Fruit fly (Drosophila melanogaster) whole organism, embryonic: ENCODE measurements around the gene pps.
A peak's percentile ranks its signal among the peaks of the same experiment; 100 is the strongest.

ENCODE experiments used
- CG10147 ChIP-seq: fragments of 200-800 bp; sonication (Bioruptor generic); optimal IDR thresholded peaks from 2 replicates; lab custom pipeline; 2019; ENCODE audit warnings: missing biosample characterization, mild to moderate bottlenecking, missing genetic modification characterization, moderate library complexity
- CG10267 ChIP-seq: fragments of 200-800 bp; sonication (Bioruptor generic); optimal IDR thresholded peaks from 2 replicates; lab custom pipeline; 2018; ENCODE audit warnings: missing biosample characterization, mild to moderate bottlenecking, missing genetic modification characterization, moderate library complexity
- CG10274 ChIP-seq: fragments of 200-800 bp; sonication (Bioruptor generic); optimal IDR thresholded peaks from 3 replicates; lab custom pipeline; 2017; ENCODE audit warnings: missing biosample characterization, mild to moderate bottlenecking, missing genetic modification characterization
- CG11247 ChIP-seq: fragments of 200-800 bp; sonication (Bioruptor generic); IDR thresholded peaks from 2 replicates; pipeline ENCODE4 v1.3.6; 2022; ENCODE audit warnings: missing biosample characterization, missing genetic modification characterization
- CG12391 ChIP-seq: fragments of 200-800 bp; sonication (Bioruptor generic); optimal IDR thresholded peaks from 3 replicates; lab custom pipeline; 2018; ENCODE audit warnings: missing biosample characterization, mild to moderate bottlenecking, missing genetic modification characterization, moderate library complexity
- CG12769 ChIP-seq: fragments of 200-800 bp; sonication (Bioruptor generic); optimal IDR thresholded peaks from 2 replicates; lab custom pipeline; 2019; ENCODE audit warnings: missing biosample characterization, mild to moderate bottlenecking, missing genetic modification characterization, moderate library complexity
- CG13424 ChIP-seq: fragments of 200-800 bp; sonication (Bioruptor generic); optimal IDR thresholded peaks from 2 replicates; lab custom pipeline; 2019; ENCODE audit warnings: missing biosample characterization, mild to moderate bottlenecking, missing genetic modification characterization, moderate library complexity
- CG15479 ChIP-seq: fragments of 200-800 bp; sonication (Bioruptor generic); optimal IDR thresholded peaks from 3 replicates; lab custom pipeline; 2019; ENCODE audit warnings: missing biosample characterization, mild to moderate bottlenecking, missing genetic modification characterization, moderate library complexity
- CG17328 ChIP-seq: fragments of 200-800 bp; sonication (Bioruptor generic); IDR thresholded peaks from 2 replicates; pipeline ENCODE4 v1.3.6; 2022; ENCODE audit warnings: missing biosample characterization, missing genetic modification characterization
- CG2678 ChIP-seq: fragments of 200-800 bp; sonication (Bioruptor generic); optimal IDR thresholded peaks from 3 replicates; lab custom pipeline; 2019; ENCODE audit warnings: missing biosample characterization, mild to moderate bottlenecking, missing genetic modification characterization, moderate library complexity
- CG2875 ChIP-seq: fragments of 200-800 bp; sonication (Bioruptor generic); optimal IDR thresholded peaks from 2 replicates; lab custom pipeline; 2017; ENCODE audit warnings: missing biosample characterization, mild to moderate bottlenecking, missing genetic modification characterization, missing genetic modification reagents
- CG32532 ChIP-seq: fragments of 200-800 bp; sonication (Bioruptor generic); IDR thresholded peaks from 2 replicates; pipeline ENCODE4 v1.3.6; 2022; ENCODE audit warnings: missing biosample characterization, missing genetic modification characterization
- CG32767 ChIP-seq: fragments of 200-800 bp; sonication (Bioruptor generic); IDR thresholded peaks from 2 replicates; pipeline ENCODE4 v1.3.6; 2022; ENCODE audit warnings: missing biosample characterization, missing genetic modification characterization
- CG4360 ChIP-seq: fragments of 200-800 bp; sonication (Bioruptor generic); IDR thresholded peaks from 2 replicates; pipeline ENCODE4 v1.3.6; 2022; ENCODE audit warnings: missing biosample characterization, missing genetic modification characterization
- CG6654 ChIP-seq: fragments of 200-800 bp; sonication (Bioruptor generic); optimal IDR thresholded peaks from 2 replicates; lab custom pipeline; 2017; ENCODE audit warnings: missing biosample characterization, mild to moderate bottlenecking, missing genetic modification characterization
- CG8359 ChIP-seq: fragments of 200-800 bp; sonication (Bioruptor generic); optimal IDR thresholded peaks from 2 replicates; lab custom pipeline; 2017; ENCODE audit warnings: missing biosample characterization, mild to moderate bottlenecking, missing genetic modification characterization, borderline replicate concordance
- CG8924 ChIP-seq: fragments of 200-800 bp; optimal IDR thresholded peaks from 3 replicates; lab custom pipeline; 2019; ENCODE audit warnings: missing biosample characterization, mild to moderate bottlenecking, missing genetic modification characterization, moderate library complexity
- CG9797 ChIP-seq: fragments of 200-800 bp; sonication (Bioruptor generic); optimal IDR thresholded peaks from 3 replicates; lab custom pipeline; 2018; ENCODE audit warnings: missing biosample characterization, mild to moderate bottlenecking, missing genetic modification characterization
- Elba2 ChIP-seq: fragments of 200-800 bp; sonication (Bioruptor generic); optimal IDR thresholded peaks from 3 replicates; lab custom pipeline; 2016; ENCODE audit warnings: missing biosample characterization, missing genetic modification characterization
- Fer2 ChIP-seq: fragments of 200-800 bp; sonication (Bioruptor generic); optimal IDR thresholded peaks from 2 replicates; lab custom pipeline; 2018; ENCODE audit warnings: missing biosample characterization, mild to moderate bottlenecking, missing genetic modification characterization, moderate library complexity
- H2.0 ChIP-seq: fragments of 200-800 bp; sonication (Bioruptor generic); IDR thresholded peaks from 2 replicates; pipeline ENCODE4 v1.3.6; 2022; ENCODE audit warnings: missing biosample characterization, missing genetic modification characterization
- HmgD ChIP-seq: fragments of 200-800 bp; sonication (Bioruptor generic); optimal IDR thresholded peaks from 3 replicates; lab custom pipeline; 2016; ENCODE audit warnings: missing biosample characterization, missing genetic modification characterization
- Hsf ChIP-seq: fragments of 200-800 bp; sonication (Bioruptor generic); optimal IDR thresholded peaks from 3 replicates; lab custom pipeline; 2016; ENCODE audit warnings: missing biosample characterization, missing genetic modification characterization
- Meics ChIP-seq: fragments of 200-800 bp; sonication (Bioruptor generic); optimal IDR thresholded peaks from 2 replicates; lab custom pipeline; 2017; ENCODE audit warnings: missing biosample characterization, mild to moderate bottlenecking, missing genetic modification characterization
- Scr ChIP-seq: fragments of 200-800 bp; sonication (Bioruptor generic); IDR thresholded peaks from 2 replicates; pipeline ENCODE4 v1.3.6; 2022; ENCODE audit warnings: missing biosample characterization, missing genetic modification characterization; ENCODE audit not compliant: partially characterized antibody
- ac ChIP-seq: fragments of 200-800 bp; sonication (Bioruptor generic); optimal IDR thresholded peaks from 3 replicates; lab custom pipeline; 2017; ENCODE audit warnings: missing biosample characterization, mild to moderate bottlenecking, missing genetic modification characterization
- amos ChIP-seq: fragments of 200-800 bp; sonication (Bioruptor generic); IDR thresholded peaks from 2 replicates; pipeline ENCODE4 v1.3.6; 2022; ENCODE audit warnings: missing biosample characterization, missing genetic modification characterization; ENCODE audit not compliant: partially characterized antibody
- aop ChIP-seq: fragments of 200-800 bp; sonication (Bioruptor generic); IDR thresholded peaks from 2 replicates; pipeline ENCODE4 v1.3.6; 2022; ENCODE audit warnings: missing biosample characterization, missing genetic modification characterization
- cg ChIP-seq: fragments of 200-800 bp; sonication (Bioruptor generic); optimal IDR thresholded peaks from 3 replicates; lab custom pipeline; 2019; ENCODE audit warnings: missing biosample characterization, mild to moderate bottlenecking, missing genetic modification characterization, moderate library complexity
- crp ChIP-seq, 2 experiments: fragments of 200-800 bp; sonication (Bioruptor generic); optimal IDR thresholded peaks; 2 replicates in 1 of 2; 3 replicates in 1 of 2; lab custom pipeline; 2017; ENCODE audit warnings: missing biosample characterization in 2 of 2, missing genetic modification characterization in 2 of 2, mild to moderate bottlenecking in 1 of 2, moderate library complexity in 1 of 2
- cwo ChIP-seq: fragments of 200-800 bp; sonication (Bioruptor generic); optimal IDR thresholded peaks from 3 replicates; lab custom pipeline; 2017; ENCODE audit warnings: missing biosample characterization, missing genetic modification characterization, mild to moderate bottlenecking, moderate library complexity, missing genetic modification reagents
- disco-r ChIP-seq: fragments of 200-800 bp; sonication (Bioruptor generic); optimal IDR thresholded peaks from 2 replicates; lab custom pipeline; 2016; ENCODE audit warnings: missing biosample characterization, missing genetic modification characterization
- exex ChIP-seq: fragments of 200-800 bp; sonication (Bioruptor generic); optimal IDR thresholded peaks from 4 replicates; lab custom pipeline; 2018; ENCODE audit warnings: missing biosample characterization, mild to moderate bottlenecking, missing genetic modification characterization, moderate library complexity
- fd3F ChIP-seq: fragments of 200-800 bp; sonication (Bioruptor generic); optimal IDR thresholded peaks from 2 replicates; lab custom pipeline; 2018; ENCODE audit warnings: missing biosample characterization, mild to moderate bottlenecking, missing genetic modification characterization, moderate library complexity
- gfzf ChIP-seq: fragments of 200-800 bp; sonication (Bioruptor generic); optimal IDR thresholded peaks from 2 replicates; lab custom pipeline; 2016; ENCODE audit warnings: missing biosample characterization, mild to moderate bottlenecking, missing genetic modification characterization, moderate library complexity
- grn ChIP-seq: fragments of 200-800 bp; sonication (Bioruptor generic); optimal IDR thresholded peaks from 3 replicates; lab custom pipeline; 2017; ENCODE audit warnings: missing biosample characterization, missing genetic modification characterization
- gro ChIP-seq: fragments of 200-800 bp; sonication (Bioruptor generic); optimal IDR thresholded peaks from 2 replicates; lab custom pipeline; 2016; ENCODE audit warnings: missing biosample characterization, missing genetic modification characterization
- otp ChIP-seq: fragments of 200-800 bp; sonication (Bioruptor generic); IDR thresholded peaks from 3 replicates; pipeline ENCODE4, ENCODE4 v1.3.6; 2022; ENCODE audit warnings: missing biosample characterization, missing genetic modification characterization
- ro ChIP-seq: fragments of 200-800 bp; sonication (Bioruptor generic); IDR thresholded peaks from 2 replicates; pipeline ENCODE4 v1.3.6; 2022; ENCODE audit warnings: missing biosample characterization, missing genetic modification characterization
- sens-2 ChIP-seq: fragments of 200-800 bp; sonication (Bioruptor generic); IDR thresholded peaks from 2 replicates; pipeline ENCODE4 v1.3.6; 2022; ENCODE audit warnings: missing biosample characterization, missing genetic modification characterization
- stwl ChIP-seq: fragments of 200-800 bp; sonication (Bioruptor generic); optimal IDR thresholded peaks from 3 replicates; lab custom pipeline; 2018; ENCODE audit warnings: missing biosample characterization, mild to moderate bottlenecking, missing genetic modification characterization, moderate library complexity
- trem ChIP-seq: fragments of 200-800 bp; optimal IDR thresholded peaks from 3 replicates; lab custom pipeline; 2019; ENCODE audit warnings: missing biosample characterization, mild to moderate bottlenecking, missing genetic modification characterization, moderate library complexity
- z ChIP-seq: fragments of 200-800 bp; sonication (Bioruptor generic); IDR thresholded peaks from 3 replicates; pipeline ENCODE4 v1.3.6; 2022; ENCODE audit warnings: missing biosample characterization, missing genetic modification characterization
- zen ChIP-seq: fragments of 200-800 bp; sonication (Bioruptor generic); optimal IDR thresholded peaks from 3 replicates; lab custom pipeline; 2018; ENCODE audit warnings: missing biosample characterization, mild to moderate bottlenecking, missing genetic modification characterization, moderate library complexity

Gene pps

dm6 chr3R:12372800-12373199, 40.8 kb upstream of the pps start, which contains the start of gene GstD3 (continued):
- TF ChIP-seq CG6654 (GFP tag; lab: Kevin White, UChicago): no peak

dm6 chr3R:12373800-12374199, 39.8 kb upstream of the pps start, which contains the start of gene GstD4:
Gene GstD4 (plus strand): TSS chr3R:12374100.
- no peak for TF ChIP-seq CG10147 (GFP tag; lab: Kevin White, UChicago)
- peak; percentile 23 for TF ChIP-seq exex
- TF ChIP-seq CG17328 (GFP tag; lab: Robert Waterston, UW): no peak
- TF ChIP-seq z (GFP tag; lab: Robert Waterston, UW): no peak
- no peak for TF ChIP-seq CG32767 (GFP tag; lab: Robert Waterston, UW)
- TF ChIP-seq disco-r (GFP tag; lab: Kevin White, UChicago): no peak

DNA sequence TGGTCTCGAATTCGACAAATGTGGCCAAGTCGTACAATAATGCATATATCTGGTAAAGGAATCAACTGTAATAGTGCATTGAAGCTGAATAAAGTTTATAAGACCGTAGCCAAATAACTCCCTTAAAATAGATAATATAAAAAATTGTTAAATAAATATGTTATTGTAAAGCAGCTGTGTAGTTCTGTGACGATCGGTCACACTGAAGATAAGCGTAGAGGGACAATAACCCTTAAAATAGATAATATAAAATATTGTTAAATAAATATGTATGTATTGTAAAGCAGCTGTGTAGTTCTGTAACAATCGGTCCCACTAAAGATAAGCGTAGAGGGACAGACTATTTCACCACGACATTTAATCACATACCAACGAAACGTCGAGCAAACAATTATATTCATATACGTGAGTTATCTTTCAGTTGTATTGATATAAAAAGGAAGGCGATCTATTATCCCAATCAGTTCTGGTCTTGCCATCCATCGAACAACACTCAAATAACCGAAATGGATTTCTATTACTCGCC, 38.3 kb upstream of the pps start, which contains the start of gene GstD5:
Gene GstD5 (plus strand): TSS at position 476 of the 526 bp plus-strand sequence.
- TF ChIP-seq ro (GFP tag; lab: Robert Waterston, UW) (no peak), Fer2 (tag; lab: Kevin White, UChicago) (no peak), CG15479 (GFP tag; lab: Kevin White, UChicago) (no peak), CG8359 (GFP tag; lab: Kevin White, UChicago) (no peak), CG10267 (tag; lab: Kevin White, UChicago) (peak; percentile 5), H2.0 (GFP tag; lab: Robert Waterston, UW) (no peak), cg (GFP tag; lab: Kevin White, UChicago) (peak; percentile 10), zen (no peak), amos (GFP tag; lab: Robert Waterston, UW) (0 out of 2 replicates have a peak, but pooled peaks have one; percentile 8), CG8924 (tag; lab: Kevin White, UChicago) (peak; percentile 2), gfzf (GFP tag; lab: Kevin White, UChicago) (no peak), sens-2 (GFP tag; lab: Robert Waterston, UW) (no peak), ac (GFP tag; lab: Kevin White, UChicago) (no peak), exex (peak; percentile 62), HmgD (GFP tag; lab: Kevin White, UChicago) (no peak), CG4360 (GFP tag; lab: Robert Waterston, UW) (no peak), stwl (tag; lab: Kevin White, UChicago) (peak; percentile 98), CG2875 (GFP tag; lab: Kevin White, UChicago) (no peak), CG12769 (no peak), gro (no peak)
- TF ChIP-seq, all 482 proteins: peak for 6

dm6 chr3R:12376828-12377227, 36.8 kb upstream of the pps start, which contains the start of gene GstD6:
Gene GstD6 (plus strand): TSS chr3R:12377128.
- TF ChIP-seq CG32532 (GFP tag; lab: Robert Waterston, UW) (no peak), trem (tag; lab: Kevin White, UChicago) (no peak), Meics (GFP tag; lab: Kevin White, UChicago) (no peak), CG2678 (tag; lab: Kevin White, UChicago) (no peak), CG9797 (GFP tag; lab: Kevin White, UChicago) (no peak), fd3F (GFP tag; lab: Kevin White, UChicago) (no peak), CG11247 (GFP tag; lab: Robert Waterston, UW) (no peak), aop (no peak), otp (no peak), CG12391 (tag; lab: Kevin White, UChicago) (no peak), Hsf (GFP tag; lab: Kevin White, UChicago) (no peak), grn (GFP tag; lab: Kevin White, UChicago) (no peak), Scr (GFP tag; lab: Robert Waterston, UW) (no peak), zen (no peak), Elba2 (GFP tag; lab: Kevin White, UChicago) (no peak), cwo (no peak), crp (GFP tag; optimal IDR thresholded peaks at IDR 0.05; lab: Kevin White, UChicago) (no peak), CG10274 (GFP tag; lab: Kevin White, UChicago) (no peak), CG13424 (tag; lab: Kevin White, UChicago) (no peak)
